Fruit fly (Drosophila melanogaster): ENCODE measurements around the gene myd.
A peak's percentile ranks its signal among the peaks of the same experiment; 100 is the strongest.

myd gene

dm6 chr3R:19156670-19157402 is 23.6 kb upstream of the myd start, which contains the start of gene nanos (continued):
- peak; percentile 70 for TF ChIP-seq NfI (GFP tag; optimal IDR thresholded peaks at IDR 0.05)
- TF ChIP-seq ftz-f1 (GFP tag; optimal IDR thresholded peaks at IDR 0.05) = peak; percentile 62
- TF ChIP-seq H15 (GFP tag; IDR thresholded peaks at IDR 0.05) = no peak; the same call in 2 of the 3 replicates
- no peak for TF ChIP-seq z (GFP tag; IDR thresholded peaks at IDR 0.05)
- no peak for TF ChIP-seq kni (GFP tag; optimal IDR thresholded peaks at IDR 0.05)
- peak; percentile 37 for TF ChIP-seq klu (GFP tag; IDR thresholded peaks at IDR 0.05)
- TF ChIP-seq crc (GFP tag; optimal IDR thresholded peaks at IDR 0.05) = no peak
- peak; percentile 42; the same call in 1 of the 2 replicates for TF ChIP-seq Rx (GFP tag; IDR thresholded peaks at IDR 0.05)
- no peak for TF ChIP-seq pros (GFP tag; optimal IDR thresholded peaks at IDR 0.05)
- TF ChIP-seq vnd (GFP tag; IDR thresholded peaks at IDR 0.05; ENCODE audit: partially characterized antibody) = peak; percentile 98
- TF ChIP-seq scrt (GFP tag; optimal IDR thresholded peaks at IDR 0.05) = no peak
- TF ChIP-seq Gsc (GFP tag; IDR thresholded peaks at IDR 0.05) = no peak
- peak; percentile 67 for TF ChIP-seq CG7987 (GFP tag; optimal IDR thresholded peaks at IDR 0.05)
- TF ChIP-seq CG4328 (GFP tag; optimal IDR thresholded peaks at IDR 0.05) = no peak
- peak; percentile 16 for TF ChIP-seq CG9437 (GFP tag; optimal IDR thresholded peaks at IDR 0.05)
- peak; percentile 95 for TF ChIP-seq Sry-δ (GFP tag; optimal IDR thresholded peaks at IDR 0.05)
- no peak for TF ChIP-seq Nf-YB (GFP tag; optimal IDR thresholded peaks at IDR 0.05)
- TF ChIP-seq CG11560 (tag; IDR thresholded peaks at IDR 0.05) = no peak
- TF ChIP-seq pum (GFP tag; optimal IDR thresholded peaks at IDR 0.05) = peak; percentile 59
- TF ChIP-seq CG8281 (tag; optimal IDR thresholded peaks at IDR 0.05) = no peak
- no peak for TF ChIP-seq D (optimal IDR thresholded peaks at IDR 0.05)
- peak; percentile 3 for TF ChIP-seq D (GFP tag; optimal IDR thresholded peaks at IDR 0.05)
- peak; percentile 99 for TF ChIP-seq Opbp (GFP tag; IDR thresholded peaks at IDR 0.05; ENCODE audit: partially characterized antibody)
- no peak for TF ChIP-seq tio (GFP tag; optimal IDR thresholded peaks at IDR 0.05)
- peak; percentile 38; the same call in 1 of the 2 replicates for TF ChIP-seq CG7372 (GFP tag; IDR thresholded peaks at IDR 0.05)
- peak; percentile 58; the same call in 1 of the 2 replicates for TF ChIP-seq Atf6 (GFP tag; IDR thresholded peaks at IDR 0.05)
- TF ChIP-seq E2f2 (GFP tag; IDR thresholded peaks at IDR 0.05) = peak; percentile 99
- no peak for TF ChIP-seq Lpt (GFP tag; optimal IDR thresholded peaks at IDR 0.05)
- TF ChIP-seq zen2 (GFP tag; IDR thresholded peaks at IDR 0.05; ENCODE audit: partially characterized antibody) = peak; percentile 99
- no peak for TF ChIP-seq Nf-YA (GFP tag; IDR thresholded peaks at IDR 0.05)
- TF ChIP-seq CG32532 (GFP tag; IDR thresholded peaks at IDR 0.05) = peak; percentile 78
- TF ChIP-seq chif (GFP tag; optimal IDR thresholded peaks at IDR 0.05) = peak; percentile 29 to 33
- TF ChIP-seq otp (GFP tag; IDR thresholded peaks at IDR 0.05) = no peak
- no peak for TF ChIP-seq CG12219 (GFP tag; optimal IDR thresholded peaks at IDR 0.05)
- TF ChIP-seq nerfin-1 (tag; optimal IDR thresholded peaks at IDR 0.05) = peak; percentile 14
- TF ChIP-seq NC2α (GFP tag; optimal IDR thresholded peaks at IDR 0.05) = peak; percentile 36
- peak; percentile 98 for TF ChIP-seq CG7963 (GFP tag; IDR thresholded peaks at IDR 0.05; ENCODE audit: partially characterized antibody)
- TF ChIP-seq CG1792 (GFP tag; optimal IDR thresholded peaks at IDR 0.05) = peak; percentile 11
- peak; percentile 95 for TF ChIP-seq HLH4C (GFP tag; IDR thresholded peaks at IDR 0.05; ENCODE audit: partially characterized antibody)
- 0 out of 2 replicates have a peak, but pooled peaks have one; percentile 7 for TF ChIP-seq ap (GFP tag; IDR thresholded peaks at IDR 0.05)
- TF ChIP-seq Mad (GFP tag; optimal IDR thresholded peaks at IDR 0.05) = peak; percentile 85
- peak; percentile 98 for TF ChIP-seq unc-4 (GFP tag; IDR thresholded peaks at IDR 0.05; ENCODE audit: partially characterized antibody)
- peak; percentile 56 for TF ChIP-seq Lhr (GFP tag; optimal IDR thresholded peaks at IDR 0.05)
- peak; percentile 89 for TF ChIP-seq CG11456 (GFP tag; IDR thresholded peaks at IDR 0.05)
- TF ChIP-seq Deaf1 (tag; optimal IDR thresholded peaks at IDR 0.05) = peak; percentile 15
- TF ChIP-seq CG9817 (tag; optimal IDR thresholded peaks at IDR 0.05) = peak; percentile 60
- TF ChIP-seq CG12104 (GFP tag; optimal IDR thresholded peaks at IDR 0.05) = peak; percentile 53
- no peak for TF ChIP-seq Oaz (GFP tag; IDR thresholded peaks at IDR 0.05)
- TF ChIP-seq tin (GFP tag; optimal IDR thresholded peaks at IDR 0.05) = peak; percentile 67
- TF ChIP-seq Med (GFP tag) = peak; percentile 97
